Worm (Caenorhabditis elegans) whole organism, L1 larva: ENCODE measurements around the gene spig-9.

Experiments
- C16A3.4 ChIP-seq: fragments of 150-350 bp; optimal IDR thresholded peaks from 2 replicates; lab custom pipeline; 2014; ENCODE audit warnings: missing biosample characterization, missing genetic modification characterization
- C34B4.2 ChIP-seq: sonication (generic microtip); optimal IDR thresholded peaks from 2 replicates; lab custom pipeline; 2017; ENCODE audit warnings: mild to moderate bottlenecking, missing genetic modification characterization, missing compliant biosample characterization
- aha-1 ChIP-seq: fragments of 150-350 bp; optimal IDR thresholded peaks from 2 replicates; lab custom pipeline; 2014; ENCODE audit warnings: missing biosample characterization, missing genetic modification characterization
- alr-1 ChIP-seq: fragments of 200-800 bp; sonication (Bioruptor generic); optimal IDR thresholded peaks from 2 replicates; lab custom pipeline; 2018; ENCODE audit warnings: borderline replicate concordance, mild to moderate bottlenecking, missing genetic modification characterization, missing compliant biosample characterization
- aly-2 ChIP-seq: fragments of 150-350 bp; optimal IDR thresholded peaks from 2 replicates; lab custom pipeline; 2014; ENCODE audit warnings: missing biosample characterization, missing genetic modification characterization
- ama-1 ChIP-seq: fragments of 150-350 bp; optimal IDR thresholded peaks from 2 replicates; lab custom pipeline; 2014
- blmp-1 ChIP-seq: fragments of 150-350 bp; optimal IDR thresholded peaks from 2 replicates; lab custom pipeline; 2014; ENCODE audit warnings: missing biosample characterization, missing genetic modification characterization
- ceh-63 ChIP-seq: fragments of 200-800 bp; sonication (Bioruptor generic); optimal IDR thresholded peaks from 2 replicates; lab custom pipeline; 2018; ENCODE audit warnings: mild to moderate bottlenecking, missing genetic modification characterization, missing compliant biosample characterization
- ceh-8 ChIP-seq: fragments of 200-800 bp; sonication (Bioruptor generic); optimal IDR thresholded peaks from 2 replicates; lab custom pipeline; 2018; ENCODE audit warnings: mild to moderate bottlenecking, missing genetic modification characterization, moderate library complexity, missing compliant biosample characterization
- ceh-82 ChIP-seq, 3 experiments: fragments of 150-350 bp in 1 of 3; sonication (generic microtip) in 2 of 3; optimal IDR thresholded peaks; 2 replicates each; lab custom pipeline; 2014 to 2017; ENCODE audit warnings: missing biosample characterization in 3 of 3, missing genetic modification characterization in 3 of 3
- dpl-1 ChIP-seq, 3 experiments: fragments of 150-350 bp in 2 of 3; sonication (generic microtip) in 1 of 3; optimal IDR thresholded peaks; 2 replicates each; lab custom pipeline; 2014 to 2017; ENCODE audit warnings: missing biosample characterization in 3 of 3, missing genetic modification characterization in 3 of 3, missing genetic modification reagents in 3 of 3
- dsc-1 ChIP-seq: sonication (generic microtip); optimal IDR thresholded peaks from 2 replicates; lab custom pipeline; 2016; ENCODE audit warnings: mild to moderate bottlenecking, missing genetic modification characterization, missing compliant biosample characterization
- efl-3 ChIP-seq: fragments of 200-800 bp; sonication (Bioruptor generic); optimal IDR thresholded peaks from 2 replicates; lab custom pipeline; 2018; ENCODE audit warnings: mild to moderate bottlenecking, missing genetic modification characterization, missing compliant biosample characterization
- egl-13 ChIP-seq: sonication (generic microtip); optimal IDR thresholded peaks from 2 replicates; lab custom pipeline; 2016; ENCODE audit warnings: missing genotype, missing genetic modification reagents, missing genetic modification characterization, missing compliant biosample characterization
- elt-3 ChIP-seq, 6 experiments: fragments of 150-350 bp in 1 of 6; sonication (generic microtip); optimal IDR thresholded peaks; 2 replicates each; lab custom pipeline; 2017 to 2018; ENCODE audit warnings: missing biosample characterization in 6 of 6, missing genetic modification characterization in 6 of 6, inconsistent platforms in 1 of 6
- ets-5 ChIP-seq: fragments of 200-800 bp; sonication (Bioruptor generic); IDR thresholded peaks from 2 replicates; pipeline ENCODE4 v1.3.6; 2022; ENCODE audit warnings: missing genetic modification characterization, missing compliant biosample characterization
- fkh-10 ChIP-seq: sonication (generic microtip); optimal IDR thresholded peaks from 2 replicates; lab custom pipeline; 2017; ENCODE audit warnings: missing biosample characterization, missing genetic modification reagents, missing genetic modification characterization
- fkh-8 ChIP-seq: sonication (generic microtip); optimal IDR thresholded peaks from 2 replicates; lab custom pipeline; 2016; ENCODE audit warnings: mild to moderate bottlenecking, missing genetic modification characterization, missing compliant biosample characterization
- fos-1 ChIP-seq: fragments of 150-350 bp; optimal IDR thresholded peaks from 2 replicates; lab custom pipeline; 2014; ENCODE audit warnings: missing biosample characterization, missing genetic modification characterization
- grh-1 ChIP-seq: fragments of 200-800 bp; sonication (Bioruptor generic); IDR thresholded peaks from 2 replicates; pipeline ENCODE4 v1.3.6; 2022; ENCODE audit warnings: missing genetic modification reagents, missing genetic modification characterization, missing compliant biosample characterization
- hlh-4 ChIP-seq: sonication (generic microtip); optimal IDR thresholded peaks from 2 replicates; lab custom pipeline; 2016; ENCODE audit warnings: mild to moderate bottlenecking, missing genetic modification characterization, missing compliant biosample characterization
- hpl-2 ChIP-seq: fragments of 150-350 bp; optimal IDR thresholded peaks from 2 replicates; lab custom pipeline; 2014; ENCODE audit warnings: missing biosample characterization, missing genetic modification reagents, missing genetic modification characterization
- irx-1 ChIP-seq: sonication (generic microtip); optimal IDR thresholded peaks from 2 replicates; lab custom pipeline; 2016; ENCODE audit warnings: missing genetic modification characterization, missing compliant biosample characterization
- isw-1 ChIP-seq: fragments of 200-800 bp; sonication (Bioruptor generic); IDR thresholded peaks from 2 replicates; pipeline ENCODE4 v1.3.6; 2022; ENCODE audit warnings: missing genetic modification characterization, missing compliant biosample characterization
- lin-13 ChIP-seq: fragments of 150-350 bp; optimal IDR thresholded peaks from 2 replicates; lab custom pipeline; 2014; ENCODE audit warnings: missing biosample characterization, missing genetic modification reagents, missing genetic modification characterization
- lin-14 ChIP-seq: fragments of 200-800 bp; sonication (Bioruptor generic); optimal IDR thresholded peaks from 2 replicates; lab custom pipeline; 2018; ENCODE audit warnings: mild to moderate bottlenecking, missing genetic modification characterization, moderate library complexity, missing compliant biosample characterization
- lir-3 ChIP-seq: sonication (generic microtip); optimal IDR thresholded peaks from 2 replicates; lab custom pipeline; 2016; ENCODE audit warnings: mild to moderate bottlenecking, missing genetic modification characterization, moderate library complexity, missing compliant biosample characterization; ENCODE audit not compliant: poor library complexity
- lsy-2 ChIP-seq, 2 experiments: fragments of 150-350 bp; optimal IDR thresholded peaks; 2 replicates each; lab custom pipeline; 2014; ENCODE audit warnings: missing biosample characterization in 2 of 2, missing genetic modification characterization in 2 of 2
- mab-9 ChIP-seq: fragments of 200-800 bp; sonication (Bioruptor generic); IDR thresholded peaks from 2 replicates; pipeline ENCODE4 v1.3.6; 2022; ENCODE audit warnings: missing genetic modification reagents, missing genetic modification characterization, missing compliant biosample characterization
- mdl-1 ChIP-seq, 2 experiments: fragments of 150-350 bp; optimal IDR thresholded peaks; 2 replicates each; lab custom pipeline; 2014 to 2017; ENCODE audit warnings: missing biosample characterization in 2 of 2, missing genetic modification characterization in 2 of 2, inconsistent platforms in 1 of 2
- mef-2 ChIP-seq: fragments of 150-350 bp; optimal IDR thresholded peaks from 2 replicates; lab custom pipeline; 2014; ENCODE audit warnings: missing biosample characterization, missing genetic modification characterization
- mep-1 ChIP-seq: fragments of 150-350 bp; optimal IDR thresholded peaks from 2 replicates; lab custom pipeline; 2014; ENCODE audit warnings: missing biosample characterization, missing genetic modification characterization
- nhr-11 ChIP-seq: fragments of 150-350 bp; optimal IDR thresholded peaks from 2 replicates; lab custom pipeline; 2014; ENCODE audit warnings: missing biosample characterization, missing genetic modification characterization
- nhr-19 ChIP-seq: fragments of 200-800 bp; sonication (Bioruptor generic); conservative IDR thresholded peaks from 2 replicates; pipeline ENCODE4 v1.3.6; 2022; ENCODE audit warnings: missing genetic modification characterization, missing compliant biosample characterization
- nhr-20 ChIP-seq: sonication (generic microtip); optimal IDR thresholded peaks from 2 replicates; lab custom pipeline; 2016; ENCODE audit warnings: mild to moderate bottlenecking, missing genetic modification characterization, missing compliant biosample characterization
- nhr-237 ChIP-seq: fragments of 150-350 bp; optimal IDR thresholded peaks from 2 replicates; lab custom pipeline; 2014; ENCODE audit warnings: missing biosample characterization, missing genetic modification characterization
- nhr-71 ChIP-seq: sonication (generic microtip); optimal IDR thresholded peaks from 2 replicates; lab custom pipeline; 2016; ENCODE audit warnings: mild to moderate bottlenecking, missing genetic modification characterization, moderate library complexity, missing compliant biosample characterization
- nhr-76 ChIP-seq: sonication (generic microtip); optimal IDR thresholded peaks from 2 replicates; lab custom pipeline; 2017; ENCODE audit warnings: missing biosample characterization, missing genetic modification characterization
- nhr-84 ChIP-seq: sonication (generic microtip); optimal IDR thresholded peaks from 2 replicates; lab custom pipeline; 2017; ENCODE audit warnings: missing biosample characterization, missing genetic modification characterization
- nhr-85 ChIP-seq: sonication (generic microtip); peaks from one replicate; lab custom pipeline; 2016; ENCODE audit warnings: missing genetic modification characterization, inconsistent platforms, missing compliant biosample characterization
- nhr-90 ChIP-seq: sonication (generic microtip); optimal IDR thresholded peaks from 2 replicates; lab custom pipeline; 2016; ENCODE audit warnings: mild to moderate bottlenecking, missing genetic modification characterization, missing compliant biosample characterization; ENCODE audit not compliant: poor library complexity
- pqm-1 ChIP-seq: sonication (generic microtip); optimal IDR thresholded peaks from 3 replicates; lab custom pipeline; 2017; ENCODE audit warnings: missing biosample characterization, missing genetic modification characterization
- skn-1 ChIP-seq: fragments of 150-350 bp; optimal IDR thresholded peaks from 2 replicates; lab custom pipeline; 2014; ENCODE audit warnings: missing biosample characterization, missing genetic modification characterization
- snpc-4 ChIP-seq: fragments of 150-350 bp; optimal IDR thresholded peaks from 2 replicates; lab custom pipeline; 2014; ENCODE audit warnings: missing biosample characterization, missing genetic modification characterization
- sox-4 ChIP-seq: sonication (generic microtip); optimal IDR thresholded peaks from 2 replicates; lab custom pipeline; 2016; ENCODE audit warnings: missing genetic modification characterization, missing compliant biosample characterization
- sptf-1 ChIP-seq: fragments of 150-350 bp; optimal IDR thresholded peaks from 2 replicates; lab custom pipeline; 2014; ENCODE audit warnings: missing biosample characterization, missing genetic modification characterization
- swsn-7 ChIP-seq: sonication (generic microtip); optimal IDR thresholded peaks from 2 replicates; lab custom pipeline; 2016; ENCODE audit warnings: missing genetic modification characterization, missing compliant biosample characterization
- unc-86 ChIP-seq: sonication (generic microtip); optimal IDR thresholded peaks from 2 replicates; lab custom pipeline; 2016; ENCODE audit warnings: missing genetic modification characterization, missing compliant biosample characterization
- unc-98 ChIP-seq: fragments of 200-800 bp; sonication (Bioruptor generic); IDR thresholded peaks from 2 replicates; pipeline ENCODE4 v1.3.6; 2022; ENCODE audit warnings: missing genetic modification characterization, missing compliant biosample characterization
- vab-15 ChIP-seq: sonication (generic microtip); optimal IDR thresholded peaks from 2 replicates; lab custom pipeline; 2017; ENCODE audit warnings: missing genotype, mild to moderate bottlenecking, missing genetic modification characterization, missing compliant biosample characterization
- xbp-1 ChIP-seq: sonication (generic microtip); optimal IDR thresholded peaks from 2 replicates; lab custom pipeline; 2016; ENCODE audit warnings: missing genetic modification characterization, missing compliant biosample characterization
- zag-1 ChIP-seq: fragments of 150-350 bp; optimal IDR thresholded peaks from 2 replicates; lab custom pipeline; 2014; ENCODE audit warnings: missing biosample characterization, missing genetic modification characterization
- zip-4 ChIP-seq: fragments of 200-800 bp; sonication (Bioruptor generic); optimal IDR thresholded peaks from 2 replicates; lab custom pipeline; 2018; ENCODE audit warnings: mild to moderate bottlenecking, missing genetic modification characterization, moderate library complexity, missing compliant biosample characterization
- ztf-4 ChIP-seq: fragments of 150-350 bp; optimal IDR thresholded peaks from 2 replicates; lab custom pipeline; 2014; ENCODE audit warnings: missing biosample characterization, missing genetic modification characterization

spig-9 gene

ce11 chrV:13657291-13657690, 45.6 kb upstream of the spig-9 start:
- TF ChIP-seq blmp-1 (tag; lab: Kevin White, UChicago): peak; percentile 98
- no peak for TF ChIP-seq pqm-1 (tag; lab: Kevin White, UChicago)
- TF ChIP-seq snpc-4: peak; percentile 56
- TF ChIP-seq elt-3 (tag; optimal IDR thresholded peaks at IDR 0.05; lab: Kevin White, UChicago): peak in 4 of 6 experiments; percentile 32 to 84 (median 74)
- peak; percentile 62 for TF ChIP-seq grh-1 (GFP tag; lab: Robert Waterston, UW)
- TF ChIP-seq nhr-76 (tag; lab: Kevin White, UChicago): no peak
- TF ChIP-seq hpl-2 (GFP tag; lab: Kevin White, UChicago): peak; percentile 39
- peak; percentile 54 for TF ChIP-seq C16A3.4 (tag; lab: Kevin White, UChicago)
- TF ChIP-seq unc-98: no peak
- TF ChIP-seq irx-1 (tag; lab: Kevin White, UChicago): peak; percentile 40
- peak; percentile 97 for TF ChIP-seq nhr-71 (tag; lab: Kevin White, UChicago)
- TF ChIP-seq sptf-1 (tag; lab: Kevin White, UChicago): no peak
- TF ChIP-seq nhr-85 (tag; lab: Kevin White, UChicago): peak; percentile 98
- no peak for TF ChIP-seq zip-4 (GFP tag; lab: Kevin White, UChicago)
- TF ChIP-seq nhr-84 (tag; lab: Kevin White, UChicago): no peak
- no peak for TF ChIP-seq egl-13
- TF ChIP-seq hlh-4 (tag; lab: Kevin White, UChicago): no peak
- no peak for TF ChIP-seq skn-1 (tag; lab: Kevin White, UChicago)
- no peak for TF ChIP-seq nhr-11 (tag; lab: Kevin White, UChicago)
- peak; percentile 64 to 74 for TF ChIP-seq lsy-2 (tag; optimal IDR thresholded peaks at IDR 0.05; lab: Kevin White, UChicago)
- no peak for TF ChIP-seq ceh-8
- peak; percentile 65 for TF ChIP-seq dsc-1 (tag; lab: Kevin White, UChicago)
- peak; percentile 76 for TF ChIP-seq lir-3
- TF ChIP-seq lin-14 (GFP tag; lab: Kevin White, UChicago): peak; percentile 98
- no peak for TF ChIP-seq efl-3 (GFP tag; lab: Kevin White, UChicago)
- TF ChIP-seq dpl-1 (GFP tag; optimal IDR thresholded peaks at IDR 0.05; lab: Kevin White, UChicago): peak; percentile 40 to 75 (median 43)
- TF ChIP-seq lin-13 (GFP tag; lab: Kevin White, UChicago): peak; percentile 79
- TF ChIP-seq ceh-82 (tag; optimal IDR thresholded peaks at IDR 0.05; lab: Kevin White, UChicago): peak in 1 of 3 experiments; percentile 8
- TF ChIP-seq fos-1 (tag; lab: Kevin White, UChicago): peak; percentile 10
- TF ChIP-seq nhr-237 (tag; lab: Kevin White, UChicago): no peak
- TF ChIP-seq nhr-19 (GFP tag; lab: Robert Waterston, UW): peak; percentile 89
- TF ChIP-seq fkh-8: no peak
- TF ChIP-seq nhr-90: peak; percentile 89
- TF ChIP-seq aly-2: no peak
- no peak for TF ChIP-seq alr-1 (tag; lab: Kevin White, UChicago)
- TF ChIP-seq mef-2 (tag; lab: Kevin White, UChicago): peak; percentile 11
- peak; percentile 84 for TF ChIP-seq ztf-4 (tag; lab: Kevin White, UChicago)
- peak; percentile 42 for TF ChIP-seq aha-1 (tag; lab: Kevin White, UChicago)
- peak; percentile 82 for TF ChIP-seq mep-1 (tag; lab: Kevin White, UChicago)
- TF ChIP-seq mdl-1 (tag; optimal IDR thresholded peaks at IDR 0.05; lab: Kevin White, UChicago): peak; percentile 18 to 99
- TF ChIP-seq zag-1 (tag; lab: Kevin White, UChicago): no peak
- TF ChIP-seq nhr-20 (tag; lab: Kevin White, UChicago): peak; percentile 97
- TF ChIP-seq ama-1 (lab: Kevin White, UChicago): peak; percentile 60
- no peak for TF ChIP-seq isw-1 (GFP tag; lab: Robert Waterston, UW)
- TF ChIP-seq vab-15 (tag; lab: Kevin White, UChicago): no peak
- TF ChIP-seq unc-86: no peak
- TF ChIP-seq sox-4 (tag; lab: Kevin White, UChicago): no peak
- TF ChIP-seq fkh-10: no peak
- TF ChIP-seq ets-5 (GFP tag; lab: Robert Waterston, UW): no peak
- no peak for TF ChIP-seq ceh-63
- TF ChIP-seq mab-9 (GFP tag; lab: Robert Waterston, UW): 0 out of 2 replicates have a peak, but pooled peaks have one; percentile 32
- TF ChIP-seq C34B4.2 (tag; lab: Kevin White, UChicago): no peak
- TF ChIP-seq swsn-7 (tag; lab: Kevin White, UChicago): peak; percentile 72
- TF ChIP-seq xbp-1 (tag; lab: Kevin White, UChicago): peak; percentile 63
